Worm (Caenorhabditis elegans) whole organism, L1 larva: ENCODE data around the gene T05G5.5.

Experiments used
- aly-2 ChIP-seq: fragments of 150-350 bp; optimal IDR thresholded peaks from 2 replicates; lab custom pipeline; 2014; ENCODE audit warnings: missing biosample characterization, missing genetic modification characterization
- ama-1 ChIP-seq: fragments of 150-350 bp; optimal IDR thresholded peaks from 2 replicates; lab custom pipeline; 2014
- fkh-8 ChIP-seq: sonication (generic microtip); optimal IDR thresholded peaks from 2 replicates; lab custom pipeline; 2016; ENCODE audit warnings: mild to moderate bottlenecking, missing genetic modification characterization, missing compliant biosample characterization
- skn-1 ChIP-seq: fragments of 150-350 bp; optimal IDR thresholded peaks from 2 replicates; lab custom pipeline; 2014; ENCODE audit warnings: missing biosample characterization, missing genetic modification characterization
- snpc-4 ChIP-seq: fragments of 150-350 bp; optimal IDR thresholded peaks from 2 replicates; lab custom pipeline; 2014; ENCODE audit warnings: missing biosample characterization, missing genetic modification characterization

DNA sequence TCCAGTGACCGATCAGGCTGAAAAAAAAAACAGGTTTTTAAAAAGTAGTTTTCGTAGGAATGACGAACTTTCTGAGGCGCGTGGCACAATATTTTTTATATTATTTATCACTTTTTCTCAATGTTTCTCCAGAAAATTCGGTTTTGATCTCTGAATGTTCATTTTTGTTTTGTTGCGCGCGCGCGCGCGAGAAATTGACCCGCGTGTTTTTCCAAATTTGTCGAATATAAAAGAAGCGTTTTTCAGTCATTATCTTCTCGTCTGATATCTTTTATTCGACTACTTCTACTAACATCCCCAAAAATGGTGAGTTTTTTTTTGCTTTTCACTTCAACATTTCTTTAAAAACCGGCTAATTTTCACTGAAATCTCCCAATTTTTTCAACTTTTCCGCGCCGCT, 7.6 kb upstream of the T05G5.5 start, which contains the start of gene rmd-1:
- TF ChIP-seq fkh-8 (tag; lab: Kevin White, UChicago) = no peak
- no peak for TF ChIP-seq snpc-4 (tag; lab: Kevin White, UChicago)
- no peak for TF ChIP-seq aly-2 (tag; lab: Kevin White, UChicago)
- TF ChIP-seq skn-1 (tag; lab: Kevin White, UChicago) = no peak
- TF ChIP-seq ama-1 = no peak
